Fruit fly (Drosophila melanogaster): ENCODE data around the gene CG7601.

CG7601 gene

DNA sequence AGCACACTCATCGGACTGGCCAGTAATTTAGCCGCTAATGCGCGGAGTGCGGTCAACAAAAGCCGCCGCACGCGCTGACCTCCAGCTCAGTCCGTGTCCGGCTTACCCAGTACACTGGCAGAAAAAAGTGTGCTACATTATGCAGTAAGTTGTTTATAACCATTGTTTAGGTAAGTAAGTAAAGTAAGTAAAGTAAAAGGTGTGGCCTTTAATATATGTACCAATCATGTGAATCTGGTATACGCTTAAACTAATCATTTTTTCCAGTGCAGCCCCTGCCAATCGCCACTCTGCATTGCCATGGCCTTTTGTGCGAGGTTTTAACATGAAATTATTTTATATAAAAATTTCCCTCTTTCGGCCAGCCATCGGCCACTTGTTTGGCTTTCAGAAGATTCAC lies 25.1 kb downstream of the CG7601 start:
- TF ChIP-seq EcR (GFP tag; optimal IDR thresholded peaks at IDR 0.05) (no peak), pan (optimal IDR thresholded peaks at IDR 0.05) (no peak), usp (GFP tag; optimal IDR thresholded peaks at IDR 0.05) (no peak), CG8478 (optimal IDR thresholded peaks at IDR 0.05) (no peak), Dll (optimal IDR thresholded peaks at IDR 0.05) (no peak), psq (optimal IDR thresholded peaks at IDR 0.05) (no peak)

DNA sequence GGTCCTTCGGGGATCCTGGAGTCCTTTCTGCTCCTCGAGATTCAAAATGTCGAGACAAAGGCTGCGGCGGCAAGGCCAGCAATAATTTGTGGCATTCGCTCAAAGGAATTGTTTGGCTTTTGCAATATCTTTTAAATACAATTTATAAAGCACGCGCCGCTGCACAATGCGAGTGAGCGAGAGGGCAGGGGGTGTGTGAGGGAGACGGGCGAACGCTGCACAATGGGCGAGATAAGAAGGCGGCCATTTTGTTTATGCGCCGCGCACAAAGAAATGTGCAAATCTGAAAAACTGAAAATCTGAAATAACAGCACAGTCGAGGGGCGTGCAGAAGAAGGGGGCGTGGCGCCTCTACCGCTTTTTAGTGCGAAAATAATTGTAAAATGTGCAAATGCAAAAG lies 28.2 kb downstream of the CG7601 start:
- no peak for TF ChIP-seq CG8478 (optimal IDR thresholded peaks at IDR 0.05)
- no peak for TF ChIP-seq EcR (GFP tag; optimal IDR thresholded peaks at IDR 0.05)
- no peak for TF ChIP-seq psq (optimal IDR thresholded peaks at IDR 0.05)
- TF ChIP-seq usp (GFP tag; optimal IDR thresholded peaks at IDR 0.05), result no peak
- no peak for TF ChIP-seq pan (optimal IDR thresholded peaks at IDR 0.05)
- TF ChIP-seq Dll (optimal IDR thresholded peaks at IDR 0.05), result no peak

DNA sequence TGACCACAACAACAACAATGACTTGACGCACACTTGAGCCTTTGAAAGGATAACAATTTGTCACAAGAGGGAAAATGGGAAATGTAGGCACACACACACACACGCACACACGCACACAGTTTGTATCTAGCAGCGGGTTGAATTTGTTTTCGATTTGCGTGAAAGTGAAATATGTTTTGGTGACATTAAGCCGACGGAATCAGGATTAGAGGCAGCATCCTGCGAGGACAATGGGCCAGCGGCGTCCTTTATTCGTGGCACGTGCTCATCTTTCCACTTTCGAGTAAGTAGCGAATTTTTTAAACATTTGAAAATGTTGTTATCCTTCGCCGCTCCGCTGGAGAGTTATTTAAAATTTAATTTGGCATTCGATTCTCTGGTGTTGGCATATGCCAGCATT lies 29.3 kb downstream of the CG7601 start:
- TF ChIP-seq pan (optimal IDR thresholded peaks at IDR 0.05) (no peak), EcR (GFP tag; optimal IDR thresholded peaks at IDR 0.05) (no peak), usp (GFP tag; optimal IDR thresholded peaks at IDR 0.05) (no peak), psq (optimal IDR thresholded peaks at IDR 0.05) (no peak), Dll (optimal IDR thresholded peaks at IDR 0.05) (no peak), CG8478 (optimal IDR thresholded peaks at IDR 0.05) (no peak)

dm6 chr3R:29705789-29706303 lies 30.7 kb downstream of the CG7601 start:
- TF ChIP-seq pan (optimal IDR thresholded peaks at IDR 0.05), result no peak
- TF ChIP-seq CG8478 (optimal IDR thresholded peaks at IDR 0.05), result no peak
- no peak for TF ChIP-seq usp (GFP tag; optimal IDR thresholded peaks at IDR 0.05)
- TF ChIP-seq EcR (GFP tag; optimal IDR thresholded peaks at IDR 0.05), result no peak
- TF ChIP-seq psq (optimal IDR thresholded peaks at IDR 0.05), result no peak
- no peak for TF ChIP-seq Dll (optimal IDR thresholded peaks at IDR 0.05)

DNA sequence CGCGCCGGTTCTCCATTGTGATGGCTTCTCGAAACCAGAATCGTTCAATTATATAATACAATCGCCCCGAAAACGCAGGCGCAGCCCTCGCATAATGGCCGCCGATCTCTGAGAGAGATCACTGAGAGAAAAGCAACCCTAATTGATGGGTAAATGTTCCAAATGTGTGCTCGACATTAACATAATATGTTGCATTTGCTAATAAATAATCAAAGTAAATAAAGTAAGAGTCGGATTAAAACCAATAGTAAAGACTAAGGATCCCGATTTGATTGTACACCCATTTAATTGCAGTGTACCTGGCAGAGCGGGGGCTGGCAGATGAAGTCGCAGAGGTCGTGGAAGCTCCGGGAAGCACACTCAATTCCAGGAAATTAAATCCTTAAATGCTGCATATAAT lies 32.0 kb downstream of the CG7601 start:
- TF ChIP-seq pan (optimal IDR thresholded peaks at IDR 0.05) (no peak), psq (optimal IDR thresholded peaks at IDR 0.05) (no peak), EcR (GFP tag; optimal IDR thresholded peaks at IDR 0.05) (no peak), usp (GFP tag; optimal IDR thresholded peaks at IDR 0.05) (no peak), CG8478 (optimal IDR thresholded peaks at IDR 0.05) (no peak), Dll (optimal IDR thresholded peaks at IDR 0.05) (no peak)

DNA sequence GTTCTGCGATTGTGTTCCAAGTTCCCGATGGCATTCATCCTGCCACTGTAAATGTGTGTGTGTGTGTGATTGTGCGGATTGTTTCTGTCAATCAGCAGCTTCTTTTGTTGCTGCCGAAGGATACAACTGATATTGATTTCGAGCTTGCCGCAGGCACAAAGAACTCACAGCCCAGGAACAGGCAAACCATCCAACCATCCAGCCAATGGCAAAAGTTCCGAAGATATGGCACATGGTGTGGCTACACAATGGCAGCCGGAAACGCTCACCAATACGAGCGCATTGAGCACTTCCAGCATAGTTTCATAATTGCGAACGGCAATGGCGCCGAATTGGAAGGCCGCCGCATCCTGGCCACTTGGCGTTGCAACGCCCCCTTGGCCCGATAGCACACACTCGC lies 34.8 kb downstream of the CG7601 start:
- TF ChIP-seq CG8478 (optimal IDR thresholded peaks at IDR 0.05) (no peak), Dll (optimal IDR thresholded peaks at IDR 0.05) (no peak), psq (optimal IDR thresholded peaks at IDR 0.05) (no peak)

- TF ChIP-seq Dll (optimal IDR thresholded peaks at IDR 0.05) (no peak), psq (optimal IDR thresholded peaks at IDR 0.05) (no peak), EcR (GFP tag; optimal IDR thresholded peaks at IDR 0.05) (no peak), pan (optimal IDR thresholded peaks at IDR 0.05) (no peak), CG8478 (optimal IDR thresholded peaks at IDR 0.05) (no peak), usp (GFP tag; optimal IDR thresholded peaks at IDR 0.05) (no peak)
Observed at dm6 chr3R:29699220-29699619, 37.3 kb downstream of the CG7601 start.

- TF ChIP-seq psq (optimal IDR thresholded peaks at IDR 0.05) (no peak), Dll (optimal IDR thresholded peaks at IDR 0.05) (no peak), EcR (GFP tag; optimal IDR thresholded peaks at IDR 0.05) (no peak), pan (optimal IDR thresholded peaks at IDR 0.05) (no peak), usp (GFP tag; optimal IDR thresholded peaks at IDR 0.05) (no peak), CG8478 (optimal IDR thresholded peaks at IDR 0.05) (no peak)
Observed at dm6 chr3R:29697841-29698240, 38.7 kb downstream of the CG7601 start.

- no peak for TF ChIP-seq usp (GFP tag; optimal IDR thresholded peaks at IDR 0.05)
- TF ChIP-seq pan (optimal IDR thresholded peaks at IDR 0.05), result no peak
- TF ChIP-seq psq (optimal IDR thresholded peaks at IDR 0.05), result no peak
- no peak for TF ChIP-seq CG8478 (optimal IDR thresholded peaks at IDR 0.05)
- TF ChIP-seq EcR (GFP tag; optimal IDR thresholded peaks at IDR 0.05), result no peak
- TF ChIP-seq Dll (optimal IDR thresholded peaks at IDR 0.05), result no peak
Observed at dm6 chr3R:29696359-29696758, 40.2 kb downstream of the CG7601 start.

dm6 chr3R:29695744-29696143 lies 40.8 kb downstream of the CG7601 start:
- TF ChIP-seq EcR (GFP tag; optimal IDR thresholded peaks at IDR 0.05) (no peak), psq (optimal IDR thresholded peaks at IDR 0.05) (no peak), pan (optimal IDR thresholded peaks at IDR 0.05) (no peak), usp (GFP tag; optimal IDR thresholded peaks at IDR 0.05) (no peak), CG8478 (optimal IDR thresholded peaks at IDR 0.05) (no peak), Dll (optimal IDR thresholded peaks at IDR 0.05) (no peak)

DNA sequence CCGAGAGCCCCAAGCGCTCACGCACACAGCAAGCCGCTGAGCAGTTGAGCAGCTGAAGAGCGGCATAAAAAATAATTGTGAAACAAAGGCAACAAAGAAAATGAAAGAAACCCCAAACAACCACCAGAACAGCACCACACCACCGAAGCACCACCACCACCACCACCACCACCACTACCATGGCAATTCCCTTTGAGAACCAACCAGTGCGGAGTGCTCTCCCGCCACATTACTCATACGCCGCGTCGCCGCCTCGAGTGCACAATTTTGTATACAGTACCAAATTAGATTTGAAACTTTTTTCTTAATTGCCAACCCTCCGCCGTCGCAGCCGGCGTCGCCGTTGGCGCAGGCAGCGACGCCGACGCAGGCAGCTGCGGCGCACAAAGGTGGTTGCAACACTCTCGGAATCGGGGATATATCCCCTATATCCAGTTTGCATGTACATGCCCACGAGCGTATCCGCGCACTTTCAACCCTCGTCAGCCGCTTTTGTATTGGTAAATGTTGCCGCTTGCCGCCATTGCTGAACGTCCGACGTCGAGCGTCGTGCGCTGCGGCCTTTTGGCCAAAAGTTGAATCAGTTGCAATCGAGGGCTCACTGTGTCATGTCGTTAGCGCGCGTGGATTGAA lies 44.4 kb downstream of the CG7601 start, which contains the start of gene dmrt99B:
dmrt99B (plus strand) TSS at position 583 of the 633 bp plus-strand sequence.
- TF ChIP-seq CG8478 (optimal IDR thresholded peaks at IDR 0.05) (no peak), usp (GFP tag; optimal IDR thresholded peaks at IDR 0.05) (no peak), EcR (GFP tag; optimal IDR thresholded peaks at IDR 0.05) (no peak), psq (optimal IDR thresholded peaks at IDR 0.05) (no peak), pan (optimal IDR thresholded peaks at IDR 0.05) (no peak), Dll (optimal IDR thresholded peaks at IDR 0.05) (no peak)

DNA sequence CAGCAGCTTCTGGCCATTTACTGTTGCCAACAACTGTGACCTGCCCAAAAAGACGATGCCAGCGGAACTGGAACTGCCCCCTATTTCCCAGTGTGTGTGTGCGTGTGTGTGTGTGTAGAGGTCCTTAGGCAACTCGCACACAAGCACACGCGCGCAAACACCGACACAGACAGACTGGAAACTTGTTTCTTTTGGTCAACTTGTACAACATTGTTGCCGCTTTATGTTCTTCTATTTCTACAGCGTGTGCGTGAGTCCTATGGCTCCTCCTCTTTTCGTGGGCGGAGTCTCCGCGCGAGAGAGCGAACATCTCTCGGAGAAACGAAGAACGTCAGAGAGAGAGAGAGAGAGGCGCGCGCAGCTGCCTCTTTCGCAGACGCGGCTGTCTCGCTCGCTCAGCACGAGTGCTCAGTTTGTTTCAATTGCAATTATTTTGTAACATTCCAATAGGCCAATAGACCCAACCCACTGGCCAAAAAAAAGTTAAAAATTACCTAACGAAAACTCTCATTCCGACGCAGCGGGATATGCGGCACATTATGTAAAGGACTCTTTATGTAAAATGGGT lies 45.5 kb downstream of the CG7601 start:
- no peak for TF ChIP-seq Dll (optimal IDR thresholded peaks at IDR 0.05)
- TF ChIP-seq EcR (GFP tag; optimal IDR thresholded peaks at IDR 0.05), result no peak
- TF ChIP-seq pan (optimal IDR thresholded peaks at IDR 0.05), result no peak

dm6 chr3R:29690539-29690852 lies 46.0 kb downstream of the CG7601 start:
- TF ChIP-seq EcR (GFP tag; optimal IDR thresholded peaks at IDR 0.05) (no peak), Dll (optimal IDR thresholded peaks at IDR 0.05) (no peak)

Data from whole organism.